Worm (Caenorhabditis elegans) whole organism, L4 larva: ENCODE data around the gene C36C9.6.
"Not testable (repeated sequence)": the region's sequence is repeated elsewhere in the genome, so short reads cannot be mapped to it uniquely, and the experiment has no call there.

ENCODE experiments used
- F49E8.2 ChIP-seq: sonication (generic microtip); optimal IDR thresholded peaks from 2 replicates; lab custom pipeline; 2016; ENCODE audit warnings: missing compliant biosample characterization, mild to moderate bottlenecking, missing genetic modification characterization, borderline replicate concordance
- R02D3.7 ChIP-seq: fragments of 150-350 bp; sonication (generic microtip); optimal IDR thresholded peaks from 3 replicates; lab custom pipeline; 2014; ENCODE audit warnings: missing biosample characterization, missing genetic modification characterization
- aha-1 ChIP-seq: fragments of 150-350 bp; peaks from one replicate; lab custom pipeline; 2014; ENCODE audit warnings: missing biosample characterization, missing genetic modification characterization
- ama-1 ChIP-seq: fragments of 150-350 bp; optimal IDR thresholded peaks from 2 replicates; lab custom pipeline; 2014; ENCODE audit warnings: inconsistent platforms, mixed read lengths
- ceh-20 ChIP-seq: fragments of 200-800 bp; sonication (Bioruptor generic); IDR thresholded peaks from 2 replicates; pipeline ENCODE4 v1.3.6; 2022; ENCODE audit warnings: missing genetic modification reagents, missing genetic modification characterization, missing compliant biosample characterization
- ceh-28 ChIP-seq: fragments of 150-350 bp; optimal IDR thresholded peaks from 2 replicates; lab custom pipeline; 2014; ENCODE audit warnings: missing biosample characterization, missing genetic modification reagents, missing genetic modification characterization
- dmd-6 ChIP-seq: fragments of 200-800 bp; sonication (Bioruptor generic); IDR thresholded peaks from 2 replicates; pipeline ENCODE4 v1.3.6; 2022; ENCODE audit warnings: missing genetic modification reagents, missing genetic modification characterization, missing compliant biosample characterization
- duxl-1 ChIP-seq: sonication (generic microtip); optimal IDR thresholded peaks from 2 replicates; lab custom pipeline; 2016; ENCODE audit warnings: mild to moderate bottlenecking, missing genetic modification characterization, moderate library complexity, missing compliant biosample characterization; ENCODE audit not compliant: poor library complexity
- egl-43 ChIP-seq: fragments of 200-800 bp; sonication (Bioruptor generic); IDR thresholded peaks from 2 replicates; pipeline ENCODE4 v1.3.6; 2022; ENCODE audit warnings: missing genetic modification reagents, missing genetic modification characterization, missing compliant biosample characterization
- fkh-10 ChIP-seq: fragments of 150-350 bp; optimal IDR thresholded peaks from 2 replicates; lab custom pipeline; 2014; ENCODE audit warnings: missing biosample characterization, missing genetic modification reagents, missing genetic modification characterization
- hlh-30 ChIP-seq: sonication (generic microtip); optimal IDR thresholded peaks from 2 replicates; lab custom pipeline; 2017; ENCODE audit warnings: antibody characterized with exemption, mild to moderate bottlenecking, missing genetic modification characterization, missing compliant biosample characterization; ENCODE audit not compliant: insufficient read depth
- jun-1 ChIP-seq: fragments of 150-350 bp; optimal IDR thresholded peaks from 2 replicates; lab custom pipeline; 2014; ENCODE audit warnings: missing biosample characterization, missing genetic modification reagents, missing genetic modification characterization
- lim-7 ChIP-seq: fragments of 200-800 bp; sonication (Bioruptor generic); IDR thresholded peaks from 2 replicates; pipeline ENCODE4 v1.3.6; 2022; ENCODE audit warnings: missing genetic modification characterization, missing compliant biosample characterization
- lin-29 ChIP-seq: fragments of 200-800 bp; sonication (Bioruptor generic); IDR thresholded peaks from 2 replicates; pipeline ENCODE4 v1.3.6; 2022; ENCODE audit warnings: missing genetic modification reagents, missing genetic modification characterization, missing compliant biosample characterization
- lir-3 ChIP-seq: sonication (generic microtip); optimal IDR thresholded peaks from 2 replicates; lab custom pipeline; 2016; ENCODE audit warnings: mild to moderate bottlenecking, missing genetic modification characterization, missing compliant biosample characterization
- mdt-29 ChIP-seq: fragments of 200-800 bp; sonication (Bioruptor generic); IDR thresholded peaks from 2 replicates; pipeline ENCODE4 v1.3.6; 2022; ENCODE audit warnings: missing genetic modification reagents, missing genetic modification characterization, missing compliant biosample characterization
- mxl-3 ChIP-seq: fragments of 200-800 bp; sonication (Bioruptor generic); optimal IDR thresholded peaks from 2 replicates; lab custom pipeline; 2018; ENCODE audit warnings: mild to moderate bottlenecking, missing genetic modification characterization, missing compliant biosample characterization
- nhr-237 ChIP-seq: sonication (generic microtip); optimal IDR thresholded peaks from 2 replicates; lab custom pipeline; 2017; ENCODE audit warnings: missing biosample characterization, missing genetic modification characterization
- pha-4 ChIP-seq, 2 experiments: fragments of 150-350 bp in 1 of 2; fragments of 200-800 bp in 1 of 2; sonication (Bioruptor generic) in 1 of 2; IDR thresholded peaks in 1 of 2; optimal IDR thresholded peaks in 1 of 2; 2 replicates each; pipeline versions ENCODE4 v1.3.6 to Lab custom; 2014 to 2022; ENCODE audit warnings: missing genetic modification characterization in 2 of 2, missing genetic modification reagents in 2 of 2, missing biosample characterization in 1 of 2, missing compliant biosample characterization in 1 of 2
- pqm-1 ChIP-seq: sonication (generic microtip); optimal IDR thresholded peaks from 2 replicates; lab custom pipeline; 2017; ENCODE audit warnings: missing biosample characterization, missing genetic modification characterization
- rbr-2 ChIP-seq: sonication (generic microtip); optimal IDR thresholded peaks from 2 replicates; lab custom pipeline; 2016; ENCODE audit warnings: missing genotype, missing genetic modification characterization, missing compliant biosample characterization
- set-16 ChIP-seq: fragments of 200-800 bp; sonication (Bioruptor generic); IDR thresholded peaks from 2 replicates; pipeline ENCODE4 v1.3.6; 2022; ENCODE audit warnings: missing genetic modification reagents, missing genetic modification characterization, missing compliant biosample characterization
- snpc-1.2 ChIP-seq: fragments of 200-800 bp; sonication (Bioruptor generic); IDR thresholded peaks from 2 replicates; pipeline ENCODE4 v1.3.6; 2022; ENCODE audit warnings: missing genetic modification reagents, missing genetic modification characterization, missing compliant biosample characterization
- tra-1 ChIP-seq: fragments of 200-800 bp; sonication (Bioruptor generic); IDR thresholded peaks from 2 replicates; pipeline ENCODE4 v1.3.6; 2022; ENCODE audit warnings: missing genetic modification reagents, missing genetic modification characterization, missing compliant biosample characterization
- unc-130 ChIP-seq: sonication (generic microtip); optimal IDR thresholded peaks from 2 replicates; lab custom pipeline; 2016; ENCODE audit warnings: missing genetic modification reagents, missing genetic modification characterization, missing compliant biosample characterization
- unc-62 ChIP-seq, 3 experiments: fragments of 150-350 bp in 1 of 3; sonication (generic microtip); optimal IDR thresholded peaks in 2 of 3; peaks in 1 of 3; 1 replicate in 1 of 3; 2 replicates in 2 of 3; lab custom pipeline; 2014 to 2017; ENCODE audit warnings: missing biosample characterization in 3 of 3, missing genetic modification characterization in 3 of 3, missing genetic modification reagents in 3 of 3, missing genotype in 1 of 3
- ztf-11 ChIP-seq: fragments of 150-350 bp; optimal IDR thresholded peaks from 2 replicates; lab custom pipeline; 2014; ENCODE audit warnings: missing biosample characterization, missing genetic modification characterization

The C36C9.6 gene

DNA sequence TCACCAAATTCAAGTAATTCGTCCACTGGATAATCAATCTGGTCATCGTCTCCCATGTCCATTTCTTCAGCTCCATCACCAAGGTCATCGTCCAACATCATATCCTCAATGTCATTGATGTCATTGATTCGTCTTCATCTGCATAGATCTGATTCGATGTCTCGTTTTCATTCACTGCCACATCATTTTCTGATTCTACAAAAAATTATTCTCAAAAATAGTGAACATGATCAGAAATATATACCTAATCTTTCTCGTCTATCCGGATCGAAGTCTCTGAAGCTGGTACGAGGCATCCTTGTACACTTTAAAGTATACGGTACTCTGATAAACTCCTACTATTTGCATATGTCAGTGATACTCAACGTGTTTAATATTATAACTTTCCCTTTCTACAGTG is 6.1 kb upstream of the C36C9.6 start, which contains the start of gene C36C9.4:
TSS of gene C36C9.4 (minus strand) at position 101 of the 400 bp plus-strand sequence.
- TF ChIP-seq mdt-29 (GFP tag; lab: Robert Waterston, UW); mxl-3 (GFP tag; lab: Kevin White, UChicago); jun-1 (tag; lab: Kevin White, UChicago): not testable (repeated sequence)
- TF ChIP-seq, all 104 proteins: peak for 0; not testable (repeated sequence) for 104

DNA sequence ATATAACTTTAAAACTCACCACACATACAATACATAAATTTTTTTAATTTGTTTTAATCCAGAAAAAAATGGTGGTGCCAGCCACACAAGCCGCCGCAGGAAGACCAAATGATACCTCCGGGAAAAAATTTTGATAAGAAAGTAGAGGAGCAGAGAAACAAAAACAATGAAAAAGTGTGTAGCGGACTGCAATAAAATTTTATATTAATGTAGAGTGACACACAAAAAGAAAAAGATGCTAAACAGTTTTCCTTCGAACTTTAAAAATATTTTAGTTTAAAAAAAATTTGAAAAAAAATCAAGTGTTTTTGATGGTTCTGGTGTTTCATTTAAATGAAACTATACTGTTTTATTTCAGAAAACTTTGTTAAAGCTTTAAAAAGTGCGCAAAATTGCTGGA is 798 bp downstream of the C36C9.6 start, which contains the start of gene C36C9.12:
TSS of gene C36C9.12 (minus strand) at position 101 of the 400 bp plus-strand sequence.
- not testable (repeated sequence) for TF ChIP-seq snpc-1.2; ama-1 (lab: Kevin White, UChicago); F49E8.2 (tag; lab: Kevin White, UChicago)
- TF ChIP-seq, all 104 proteins: peak for 0; not testable (repeated sequence) for 104

DNA sequence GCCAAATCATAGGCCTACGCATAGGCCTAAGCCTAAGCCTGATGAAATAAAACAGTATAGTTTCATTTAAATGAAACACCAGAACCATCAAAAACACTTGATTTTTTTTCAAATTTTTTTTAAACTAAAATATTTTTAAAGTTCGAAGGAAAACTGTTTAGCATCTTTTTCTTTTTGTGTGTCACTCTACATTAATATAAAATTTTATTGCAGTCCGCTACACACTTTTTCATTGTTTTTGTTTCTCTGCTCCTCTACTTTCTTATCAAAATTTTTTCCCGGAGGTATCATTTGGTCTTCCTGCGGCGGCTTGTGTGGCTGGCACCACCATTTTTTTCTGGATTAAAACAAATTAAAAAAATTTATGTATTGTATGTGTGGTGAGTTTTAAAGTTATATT is 3.7 kb downstream of the C36C9.6 start, which contains the start of gene C36C9.11:
TSS of gene C36C9.11 (plus strand) at position 301 of the 400 bp plus-strand sequence.
- not testable (repeated sequence) for TF ChIP-seq hlh-30 (tag; lab: Kevin White, UChicago); fkh-10 (GFP tag; lab: Kevin White, UChicago); lin-29 (GFP tag; lab: Robert Waterston, UW)

DNA sequence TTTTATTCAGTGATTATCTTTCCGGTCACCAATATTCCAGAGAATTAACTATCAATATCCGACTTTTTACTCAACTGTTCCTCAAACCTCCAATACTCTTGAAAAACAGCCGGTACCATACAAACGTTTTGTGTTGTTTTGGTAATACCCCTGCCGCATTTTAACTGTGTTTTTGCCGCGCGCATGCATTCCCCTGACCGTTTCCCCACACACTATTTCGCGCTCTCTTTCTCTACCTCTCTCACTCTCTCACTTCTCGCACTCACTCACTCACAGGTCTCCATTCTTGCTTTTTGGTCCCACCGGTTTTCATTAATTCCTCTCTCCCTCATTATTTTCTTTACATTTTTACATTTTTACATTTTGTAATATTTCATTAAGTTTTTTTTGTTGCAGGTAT is 8.2 kb downstream of the C36C9.6 start, which contains the start of gene meg-4:
TSS of gene meg-4 (plus strand) at position 397 of the 400 bp plus-strand sequence.
- TF ChIP-seq lim-7 (GFP tag; lab: Robert Waterston, UW) (no peak), pha-4 (GFP tag; IDR thresholded peaks at IDR 0.05; lab: Robert Waterston, UW) (no peak), pha-4 (tag; optimal IDR thresholded peaks at IDR 0.05; lab: Kevin White, UChicago) (no peak), duxl-1 (tag; lab: Kevin White, UChicago) (peak; percentile 98), ceh-28 (tag; lab: Kevin White, UChicago) (no peak), rbr-2 (no peak), pqm-1 (no peak), egl-43 (GFP tag; lab: Robert Waterston, UW) (no peak), lir-3 (tag; lab: Kevin White, UChicago) (no peak), dmd-6 (GFP tag; lab: Robert Waterston, UW) (no peak), R02D3.7 (no peak), unc-62 (GFP tag; optimal IDR thresholded peaks at IDR 0.05 in 1 of 2; lab: Kevin White, UChicago) (no peak), unc-62 (tag; optimal IDR thresholded peaks at IDR 0.05; lab: Kevin White, UChicago) (no peak), nhr-237 (tag; lab: Kevin White, UChicago) (no peak), ztf-11 (tag; lab: Kevin White, UChicago) (no peak), ceh-20 (GFP tag; lab: Robert Waterston, UW) (no peak), unc-130 (GFP tag; lab: Kevin White, UChicago) (no peak), aha-1 (tag; lab: Kevin White, UChicago) (peak; percentile 44)

DNA sequence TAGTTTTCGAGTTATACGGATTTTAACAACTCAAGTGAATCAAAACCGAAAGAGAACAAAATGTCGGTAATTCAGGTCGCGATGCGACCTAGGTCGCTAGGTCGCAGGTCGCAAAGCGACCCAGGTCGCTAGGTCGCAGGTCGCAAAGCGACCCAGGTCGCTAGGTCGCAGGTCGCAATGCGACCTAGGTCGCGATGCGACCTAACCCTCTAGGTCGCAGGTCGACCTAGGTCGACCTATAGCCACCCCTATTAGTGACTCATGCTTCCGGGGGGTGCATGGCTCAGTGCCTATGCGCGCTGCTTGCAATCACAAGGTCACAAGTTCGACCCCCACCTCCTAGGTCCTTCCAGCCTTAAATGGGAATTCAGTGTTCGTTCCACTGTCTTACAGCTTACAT is 9.3 kb downstream of the C36C9.6 start:
- 0 out of 2 replicates have a peak, but pooled peaks have one; percentile 8 for TF ChIP-seq tra-1 (GFP tag; lab: Robert Waterston, UW)
- TF ChIP-seq set-16 (GFP tag; lab: Robert Waterston, UW): peak; percentile 87

DNA sequence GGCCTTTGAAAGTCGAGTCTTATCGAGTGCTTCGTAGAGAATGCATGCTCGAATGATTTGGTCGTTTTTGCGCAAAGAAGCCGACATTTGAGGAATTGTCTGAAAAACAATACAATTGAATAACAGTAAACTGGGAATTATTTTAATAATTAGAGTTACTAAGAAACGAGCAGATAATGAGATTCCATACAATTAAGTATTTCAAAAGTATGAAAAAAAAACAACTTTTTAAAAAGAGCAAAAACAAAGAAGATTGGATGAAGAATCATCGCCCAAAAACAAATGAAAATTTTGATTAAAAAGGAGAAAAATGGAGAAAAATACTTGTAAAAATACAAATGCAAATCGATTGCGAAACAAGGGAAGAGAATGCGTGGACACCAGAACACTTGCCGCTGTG is 12.8 kb downstream of the C36C9.6 start, which contains the start of gene fbxa-170:
TSS of gene fbxa-170 (minus strand) at position 101 of the 400 bp plus-strand sequence.
- TF ChIP-seq aha-1 (tag; lab: Kevin White, UChicago): peak; percentile 16
- no peak for TF ChIP-seq lim-7 (GFP tag; lab: Robert Waterston, UW)
